Worm (Caenorhabditis elegans) whole organism, midembryonic: ENCODE results near the gene ZK930.4.

Experiments
- T22C8.4 ChIP-seq: fragments of 200-800 bp; sonication (Bioruptor generic); IDR thresholded peaks from 2 replicates; pipeline ENCODE4 v1.3.6; 2022; ENCODE audit warnings: missing genetic modification characterization, missing compliant biosample characterization
- cog-1 ChIP-seq: sonication (generic microtip); optimal IDR thresholded peaks from 2 replicates; lab custom pipeline; 2016; ENCODE audit warnings: missing genetic modification characterization, missing compliant biosample characterization
- flt-1 ChIP-seq: fragments of 200-800 bp; sonication (Bioruptor generic); IDR thresholded peaks from 2 replicates; pipeline ENCODE4 v1.3.6; 2022; ENCODE audit warnings: missing genetic modification characterization, missing compliant biosample characterization
- klf-2 ChIP-seq: fragments of 200-800 bp; sonication (Bioruptor generic); conservative IDR thresholded peaks from 2 replicates; pipeline ENCODE4 v1.3.6; 2022; ENCODE audit warnings: missing genetic modification reagents, missing genetic modification characterization, missing compliant biosample characterization
- med-1 ChIP-seq: sonication (generic microtip); optimal IDR thresholded peaks from 2 replicates; lab custom pipeline; 2017; ENCODE audit warnings: missing genetic modification characterization, mild to moderate bottlenecking, missing compliant biosample characterization, antibody characterized with exemption, missing genetic modification reagents; ENCODE audit not compliant: insufficient read depth
- ref-1 ChIP-seq: fragments of 200-800 bp; sonication (Bioruptor generic); conservative IDR thresholded peaks from 2 replicates; pipeline ENCODE4 v1.3.6; 2022; ENCODE audit warnings: missing genetic modification reagents, missing genetic modification characterization, missing compliant biosample characterization
- tab-1 ChIP-seq: fragments of 200-800 bp; sonication (Bioruptor generic); IDR thresholded peaks from 2 replicates; pipeline ENCODE4 v1.3.6; 2022; ENCODE audit warnings: missing genetic modification characterization, missing compliant biosample characterization
- ztf-23 ChIP-seq: fragments of 200-800 bp; sonication (Bioruptor generic); IDR thresholded peaks from 2 replicates; pipeline ENCODE4 v1.3.6; 2022; ENCODE audit warnings: missing genetic modification reagents, missing genetic modification characterization, missing compliant biosample characterization
- ztf-29 ChIP-seq: fragments of 200-800 bp; sonication (Bioruptor generic); IDR thresholded peaks from 2 replicates; pipeline ENCODE4 v1.3.6; 2022; ENCODE audit warnings: missing genetic modification reagents, missing genetic modification characterization, missing compliant biosample characterization

ZK930.4 gene

ce11 chrII:11905023-11905422 is 1.3 kb upstream of the ZK930.4 start:
- TF ChIP-seq med-1 (GFP tag; lab: Kevin White, UChicago) (no peak), flt-1 (GFP tag; lab: Robert Waterston, UW) (no peak), cog-1 (tag; lab: Kevin White, UChicago) (no peak), ztf-29 (GFP tag; lab: Robert Waterston, UW) (no peak; the same call in 1 of the 2 replicates), T22C8.4 (GFP tag; lab: Robert Waterston, UW) (no peak), klf-2 (GFP tag; lab: Robert Waterston, UW) (no peak), tab-1 (GFP tag; lab: Robert Waterston, UW) (no peak), ref-1 (GFP tag; lab: Robert Waterston, UW) (no peak), ztf-23 (GFP tag; lab: Robert Waterston, UW) (no peak)

DNA sequence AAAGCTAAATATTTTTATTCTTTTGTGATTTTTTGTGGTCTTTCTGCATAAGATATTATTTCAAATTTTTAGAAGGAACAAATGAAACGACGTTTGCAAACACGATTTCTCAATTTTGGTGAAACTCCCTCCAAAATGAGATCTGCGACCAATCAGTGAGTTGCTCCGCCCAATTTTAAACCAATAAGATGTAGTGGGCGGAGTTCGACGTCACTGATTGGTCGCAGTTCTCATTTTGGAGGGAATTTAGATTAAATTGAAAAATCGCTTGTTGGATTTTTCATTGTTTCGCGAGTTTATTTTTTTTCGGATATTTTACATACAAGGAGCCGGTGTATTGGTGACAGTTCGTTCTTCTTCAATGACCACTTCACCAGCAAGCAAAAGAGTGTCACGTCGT is 4.3 kb downstream of the ZK930.4 start:
- TF ChIP-seq med-1 (GFP tag; lab: Kevin White, UChicago), result no peak
- no peak for TF ChIP-seq cog-1 (tag; lab: Kevin White, UChicago)
- TF ChIP-seq tab-1 (GFP tag; lab: Robert Waterston, UW), result no peak
- TF ChIP-seq T22C8.4 (GFP tag; lab: Robert Waterston, UW), result no peak
- no peak for TF ChIP-seq klf-2 (GFP tag; lab: Robert Waterston, UW)
- TF ChIP-seq ztf-29 (GFP tag; lab: Robert Waterston, UW), result no peak
- TF ChIP-seq ztf-23 (GFP tag; lab: Robert Waterston, UW), result no peak
- no peak for TF ChIP-seq flt-1 (GFP tag; lab: Robert Waterston, UW)
- TF ChIP-seq ref-1 (GFP tag; lab: Robert Waterston, UW), result no peak

- TF ChIP-seq tab-1 (GFP tag; lab: Robert Waterston, UW) (no peak), ref-1 (GFP tag; lab: Robert Waterston, UW) (no peak), klf-2 (GFP tag; lab: Robert Waterston, UW) (no peak)
Measured at ce11 chrII:11914304-11914703, 8.0 kb downstream of the ZK930.4 start, which contains the start of gene ZK930.7. Gene ZK930.7, plus strand, starts transcription at chrII:11914604.

- no peak for TF ChIP-seq T22C8.4 (GFP tag; lab: Robert Waterston, UW)
- TF ChIP-seq ref-1 (GFP tag; lab: Robert Waterston, UW), result no peak
- TF ChIP-seq ztf-29 (GFP tag; lab: Robert Waterston, UW), result no peak
- TF ChIP-seq tab-1 (GFP tag; lab: Robert Waterston, UW), result no peak
- no peak for TF ChIP-seq klf-2 (GFP tag; lab: Robert Waterston, UW)
- TF ChIP-seq ztf-23 (GFP tag; lab: Robert Waterston, UW), result no peak
- no peak for TF ChIP-seq cog-1 (tag; lab: Kevin White, UChicago)
- TF ChIP-seq med-1 (GFP tag; lab: Kevin White, UChicago), result no peak
- no peak for TF ChIP-seq flt-1 (GFP tag; lab: Robert Waterston, UW)
Measured at ce11 chrII:11915770-11916554, 9.6 kb downstream of the ZK930.4 start, which contains the start of the genes vps-15 and hmg-12. Gene vps-15, minus strand, starts transcription at chrII:11915852. Gene hmg-12, plus strand, starts transcription at chrII:11916513.

ce11 chrII:11916555-11916941 is 10.2 kb downstream of the ZK930.4 start:
- TF ChIP-seq ztf-23 (GFP tag; lab: Robert Waterston, UW) (no peak), tab-1 (GFP tag; lab: Robert Waterston, UW) (no peak), ref-1 (GFP tag; lab: Robert Waterston, UW) (no peak), flt-1 (GFP tag; lab: Robert Waterston, UW) (no peak), klf-2 (GFP tag; lab: Robert Waterston, UW) (no peak), ztf-29 (GFP tag; lab: Robert Waterston, UW) (no peak), cog-1 (tag; lab: Kevin White, UChicago) (no peak), T22C8.4 (GFP tag; lab: Robert Waterston, UW) (no peak), med-1 (GFP tag; lab: Kevin White, UChicago) (no peak)

DNA sequence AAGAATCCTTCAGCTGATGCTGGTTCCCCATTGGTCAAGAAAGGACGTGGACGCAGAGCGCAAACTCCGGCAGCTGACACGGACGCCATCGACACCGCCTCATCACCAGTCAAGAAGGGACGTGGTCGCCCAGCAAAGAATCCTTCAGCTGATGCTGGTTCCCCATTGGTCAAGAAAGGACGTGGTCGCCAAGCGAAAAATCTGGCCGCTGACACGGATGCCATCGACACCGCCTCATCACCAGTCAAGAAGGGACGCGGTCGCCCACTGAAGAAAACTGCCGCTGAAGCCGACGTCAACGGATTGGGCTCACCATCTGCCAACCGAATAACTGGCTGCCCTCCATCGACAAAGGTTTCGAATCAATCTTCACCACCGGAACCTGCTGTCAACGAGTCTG is 10.6 kb downstream of the ZK930.4 start:
- TF ChIP-seq flt-1 (GFP tag; lab: Robert Waterston, UW), result no peak

DNA sequence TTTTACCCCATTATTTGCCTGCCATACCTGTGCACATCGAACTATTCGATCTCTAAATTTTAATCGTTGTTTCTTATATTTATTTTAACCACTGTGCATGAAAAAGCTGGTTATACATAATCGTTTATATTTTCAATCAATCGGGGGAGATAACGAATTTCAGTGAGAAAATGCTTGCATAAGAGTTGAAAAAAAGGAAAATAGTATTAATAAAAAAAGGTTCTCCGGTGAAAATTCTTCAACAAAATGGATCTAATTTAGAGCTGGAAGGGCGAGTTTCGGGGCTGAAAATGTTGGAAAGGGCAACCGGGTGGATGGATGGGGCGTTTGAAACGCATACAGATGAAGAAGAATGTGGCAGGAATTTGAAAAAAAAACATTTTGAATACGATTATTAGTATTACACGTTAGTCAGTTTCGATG is 11.2 kb downstream of the ZK930.4 start:
- no peak for TF ChIP-seq ref-1 (GFP tag; lab: Robert Waterston, UW)
- TF ChIP-seq tab-1 (GFP tag; lab: Robert Waterston, UW), result no peak
- TF ChIP-seq med-1 (GFP tag; lab: Kevin White, UChicago), result no peak
- no peak for TF ChIP-seq T22C8.4 (GFP tag; lab: Robert Waterston, UW)
- no peak for TF ChIP-seq ztf-23 (GFP tag; lab: Robert Waterston, UW)
- TF ChIP-seq flt-1 (GFP tag; lab: Robert Waterston, UW), result no peak
- TF ChIP-seq cog-1 (tag; lab: Kevin White, UChicago), result no peak
- no peak for TF ChIP-seq klf-2 (GFP tag; lab: Robert Waterston, UW)
- no peak for TF ChIP-seq ztf-29 (GFP tag; lab: Robert Waterston, UW)

- no peak for TF ChIP-seq flt-1 (GFP tag; lab: Robert Waterston, UW)
Measured at ce11 chrII:11922757-11923538, 16.6 kb downstream of the ZK930.4 start.
